Worm (Caenorhabditis elegans): ENCODE measurements around the gene F28F5.6.

Gene F28F5.6

DNA sequence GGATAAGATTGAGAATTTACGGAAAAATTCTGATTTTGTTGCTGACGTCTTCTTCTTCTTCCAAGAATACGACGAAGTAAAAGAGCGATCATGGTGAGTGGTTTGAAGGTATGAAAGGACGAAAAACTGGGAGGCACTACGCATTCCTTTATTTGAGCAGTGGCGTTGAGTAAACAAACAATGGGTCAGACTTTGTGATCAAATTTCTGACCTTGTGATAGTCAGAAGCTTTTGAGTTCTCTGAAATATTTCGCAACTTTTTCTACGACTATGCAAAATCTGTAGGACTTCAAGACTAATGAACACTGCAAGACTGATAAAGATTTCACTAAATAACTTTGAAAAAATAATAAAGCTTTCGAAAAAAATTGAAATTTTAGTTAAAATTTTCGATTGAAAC lies 2.2 kb downstream of the F28F5.6 start, which contains the start of gene F28F5.4:
Gene F28F5.4, minus strand, starts transcription at position 104 of the 400 bp plus-strand sequence.
- TF ChIP-seq cebp-1 (GFP tag; IDR thresholded peaks at IDR 0.05) = 0 out of 2 replicates have a peak, but pooled peaks have one; percentile 20
- TF ChIP-seq cebp-1 (tag; optimal IDR thresholded peaks at IDR 0.05) = peak; percentile 85
- TF ChIP-seq nhr-120 (GFP tag; IDR thresholded peaks at IDR 0.05) = no peak

DNA sequence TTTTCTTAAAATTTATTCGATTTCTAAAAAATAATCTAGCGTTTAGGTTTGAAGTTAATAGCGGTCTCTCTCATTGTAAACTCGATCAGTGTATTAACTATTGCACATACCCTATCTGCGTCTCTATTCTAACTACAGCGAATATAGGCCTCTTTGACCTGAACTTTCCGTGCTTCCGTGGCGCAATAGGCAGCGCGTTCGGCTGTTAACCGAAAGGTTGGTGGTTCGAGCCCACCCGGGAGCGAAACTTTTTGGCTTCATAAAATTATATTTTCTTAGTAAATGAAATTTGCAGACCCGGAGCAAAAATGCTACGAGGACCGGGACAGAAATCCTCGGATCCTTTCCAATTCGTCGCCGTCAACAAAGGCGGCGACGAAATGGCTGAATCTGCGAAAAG lies 13.8 kb downstream of the F28F5.6 start:
- no peak for TF ChIP-seq nhr-179 (tag; optimal IDR thresholded peaks at IDR 0.05)
- no peak for TF ChIP-seq B0336.3 (GFP tag; IDR thresholded peaks at IDR 0.05)
- peak; percentile 61 for TF ChIP-seq rpc-1 (optimal IDR thresholded peaks at IDR 0.05)
- peak; percentile 77 for TF ChIP-seq rpc-1 (tag; optimal IDR thresholded peaks at IDR 0.05)
- no peak for TF ChIP-seq hmg-20 (GFP tag; IDR thresholded peaks at IDR 0.05)
- TF ChIP-seq dox-1 (GFP tag; IDR thresholded peaks at IDR 0.05) = no peak
- no peak for TF ChIP-seq akir-1 (GFP tag; optimal IDR thresholded peaks at IDR 0.05)
- TF ChIP-seq mes-4 (tag; optimal IDR thresholded peaks at IDR 0.05) = no peak
- TF ChIP-seq Y53F4B.3 (GFP tag; IDR thresholded peaks at IDR 0.05) = no peak
- TF ChIP-seq ztf-25 (GFP tag; IDR thresholded peaks at IDR 0.05) = no peak
- peak; percentile 68 for TF ChIP-seq hmg-1.2 (GFP tag; IDR thresholded peaks at IDR 0.05)
- no peak for TF ChIP-seq dpl-1 (GFP tag; optimal IDR thresholded peaks at IDR 0.05)
- TF ChIP-seq unc-130 (GFP tag; optimal IDR thresholded peaks at IDR 0.05) = peak; percentile 7
- no peak for TF ChIP-seq F10E7.11 (tag; optimal IDR thresholded peaks at IDR 0.05)
- TF ChIP-seq T26A5.8 (tag; optimal IDR thresholded peaks at IDR 0.05) = no peak
- no peak for TF ChIP-seq ceh-100 (GFP tag; IDR thresholded peaks at IDR 0.05)
- no peak for TF ChIP-seq ceh-40 (GFP tag; IDR thresholded peaks at IDR 0.05)
- no peak for TF ChIP-seq let-607 (tag; optimal IDR thresholded peaks at IDR 0.05)
- no peak for TF ChIP-seq Y67H2A.10 (GFP tag; conservative IDR thresholded peaks at IDR 0.05)
- no peak for TF ChIP-seq F57C9.4 (tag; optimal IDR thresholded peaks at IDR 0.05)
- TF ChIP-seq ceh-91 (GFP tag; IDR thresholded peaks at IDR 0.05) = no peak
- TF ChIP-seq pbrm-1 (GFP tag; IDR thresholded peaks at IDR 0.05) = no peak
- TF ChIP-seq madf-8 (GFP tag; conservative IDR thresholded peaks at IDR 0.05) = no peak
- TF ChIP-seq efl-1 (GFP tag; optimal IDR thresholded peaks at IDR 0.05) = no peak
- TF ChIP-seq K12H6.12 (tag; optimal IDR thresholded peaks at IDR 0.05) = no peak
- no peak for TF ChIP-seq ekl-4 (GFP tag; IDR thresholded peaks at IDR 0.05)
- no peak for TF ChIP-seq unc-62 (GFP tag; optimal IDR thresholded peaks at IDR 0.05)
- TF ChIP-seq B0035.1 (tag; optimal IDR thresholded peaks at IDR 0.05) = no peak
- TF ChIP-seq madf-3 (GFP tag; IDR thresholded peaks at IDR 0.05) = no peak
- TF ChIP-seq egrh-3 (GFP tag; IDR thresholded peaks at IDR 0.05) = no peak
- no peak for TF ChIP-seq D2030.7 (GFP tag; IDR thresholded peaks at IDR 0.05)
- no peak for TF ChIP-seq nhr-27 (tag; optimal IDR thresholded peaks at IDR 0.05)
- no peak for TF ChIP-seq B0019.2 (GFP tag; conservative IDR thresholded peaks at IDR 0.05)
- TF ChIP-seq F52B5.7 (tag; optimal IDR thresholded peaks at IDR 0.05) = no peak
- no peak for TF ChIP-seq cebp-2 (GFP tag; IDR thresholded peaks at IDR 0.05)
- no peak for TF ChIP-seq nfya-2 (GFP tag; IDR thresholded peaks at IDR 0.05)
- TF ChIP-seq egl-18 (GFP tag; IDR thresholded peaks at IDR 0.05) = no peak
- TF ChIP-seq ceh-27 (GFP tag; optimal IDR thresholded peaks at IDR 0.05) = no peak
- peak; percentile 65 for TF ChIP-seq him-1 (tag; optimal IDR thresholded peaks at IDR 0.05)
- TF ChIP-seq attf-6 (GFP tag; IDR thresholded peaks at IDR 0.05) = no peak
- no peak for TF ChIP-seq aptf-2 (GFP tag; conservative IDR thresholded peaks at IDR 0.05)
- TF ChIP-seq Y53G8AR.9 (GFP tag; conservative IDR thresholded peaks at IDR 0.05) = no peak
- TF ChIP-seq zfh-2 (GFP tag; conservative IDR thresholded peaks at IDR 0.05) = no peak
- TF ChIP-seq somi-1 (GFP tag; optimal IDR thresholded peaks at IDR 0.05) = no peak
- peak; percentile 17 for TF ChIP-seq attf-5 (GFP tag; optimal IDR thresholded peaks at IDR 0.05)
- TF ChIP-seq F57A8.1 (GFP tag; optimal IDR thresholded peaks at IDR 0.05) = no peak
